Worm (Caenorhabditis elegans): ENCODE data around the gene wdr-37.

Gene wdr-37

DNA sequence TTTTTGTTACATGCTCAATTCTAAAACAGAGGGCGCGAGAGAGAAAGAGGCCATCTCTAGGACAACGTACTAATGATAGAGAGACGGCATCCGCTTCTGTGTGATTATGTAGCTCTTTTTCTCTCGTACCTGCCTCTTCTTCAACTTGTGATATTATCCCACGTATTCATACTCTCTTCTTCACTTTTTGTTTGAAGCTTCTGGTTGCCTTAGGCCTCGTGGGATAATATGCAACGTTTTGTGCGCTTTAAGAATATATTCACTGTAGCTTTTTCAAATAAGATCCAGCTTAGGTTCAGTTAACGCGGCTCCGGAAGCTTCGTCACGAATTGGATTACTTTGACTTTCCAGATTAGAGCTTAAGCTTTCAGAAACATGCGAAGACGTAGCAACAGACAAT, 17.1 kb downstream of the wdr-37 start, which contains the start of the genes F56D2.8 and uev-2:
TSS of gene F56D2.8 (minus strand) at position 101 of the 400 bp plus-strand sequence.
TSS of gene uev-2 (plus strand) at position 360 of the 400 bp plus-strand sequence.
- TF ChIP-seq saeg-2 (GFP tag; IDR thresholded peaks at IDR 0.05): no peak
- TF ChIP-seq unc-39 (tag; optimal IDR thresholded peaks at IDR 0.05): no peak
- TF ChIP-seq hlh-11 (tag; optimal IDR thresholded peaks at IDR 0.05): no peak

- TF ChIP-seq daf-12 (tag; optimal IDR thresholded peaks at IDR 0.05): no peak
- peak in 1 of 2 experiments; percentile 29 for TF ChIP-seq unc-62 (GFP tag; optimal IDR thresholded peaks at IDR 0.05 in 1 of 2)
- no peak for TF ChIP-seq unc-62 (tag; optimal IDR thresholded peaks at IDR 0.05)
- peak; percentile 96 for TF ChIP-seq ztf-7 (tag; optimal IDR thresholded peaks at IDR 0.05)
- no peak for TF ChIP-seq hlh-30 (tag; optimal IDR thresholded peaks at IDR 0.05; ENCODE audit: insufficient read depth)
- no peak for TF ChIP-seq mep-1 (tag; optimal IDR thresholded peaks at IDR 0.05)
- TF ChIP-seq spr-1 (tag; optimal IDR thresholded peaks at IDR 0.05): no peak
- no peak for TF ChIP-seq lin-1 (GFP tag; IDR thresholded peaks at IDR 0.05)
- peak in 1 of 2 experiments; percentile 5 for TF ChIP-seq lsy-2 (tag; optimal IDR thresholded peaks at IDR 0.05)
- no peak for TF ChIP-seq daf-19 (GFP tag; conservative IDR thresholded peaks at IDR 0.05)
- TF ChIP-seq unc-39 (tag; optimal IDR thresholded peaks at IDR 0.05): no peak
- TF ChIP-seq zip-2 (tag; optimal IDR thresholded peaks at IDR 0.05): peak; percentile 98
- TF ChIP-seq nhr-42 (GFP tag; IDR thresholded peaks at IDR 0.05): no peak
Observed at ce11 chrIII:5581049-5581448, 18.8 kb downstream of the wdr-37 start, which contains the start of gene F56D2.5. F56D2.5 (minus strand) TSS chrIII:5581419.

DNA sequence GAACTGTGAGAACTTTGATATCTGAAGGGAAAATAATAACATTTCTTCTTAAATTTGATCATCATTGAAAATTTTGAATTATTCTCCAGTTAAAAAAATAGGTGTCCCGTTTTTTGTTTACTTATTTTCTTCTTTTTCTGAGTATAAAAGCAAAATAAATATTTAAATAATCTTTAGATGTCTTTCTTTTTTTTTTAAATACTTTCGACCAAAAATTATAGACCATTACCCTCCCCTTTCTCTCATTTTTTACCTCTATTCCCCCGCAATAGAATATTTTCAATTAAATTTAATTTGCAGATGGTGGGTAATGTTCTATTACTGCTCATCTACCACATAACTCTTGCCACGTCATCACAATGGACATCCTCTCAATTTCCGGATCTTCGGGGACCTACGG, 26.2 kb downstream of the wdr-37 start, which contains the start of gene molo-1:
TSS of gene molo-1 (plus strand) at position 301 of the 400 bp plus-strand sequence.
- TF ChIP-seq ZK546.5 (tag; optimal IDR thresholded peaks at IDR 0.05) (no peak), sdz-12 (GFP tag; optimal IDR thresholded peaks at IDR 0.05) (no peak), ceh-20 (GFP tag; IDR thresholded peaks at IDR 0.05) (no peak), mxl-2 (GFP tag; conservative IDR thresholded peaks at IDR 0.05) (no peak), Y105C5A.15 (GFP tag; IDR thresholded peaks at IDR 0.05) (no peak), T20F7.1 (GFP tag; optimal IDR thresholded peaks at IDR 0.05) (no peak), daf-12 (tag; optimal IDR thresholded peaks at IDR 0.05) (no peak), nhr-111 (GFP tag; optimal IDR thresholded peaks at IDR 0.05) (no peak), arid-1 (GFP tag; conservative IDR thresholded peaks at IDR 0.05) (no peak), hlh-30 (tag; optimal IDR thresholded peaks at IDR 0.05; ENCODE audit: insufficient read depth) (no peak), lin-39 (tag; optimal IDR thresholded peaks at IDR 0.05) (no peak), madf-9 (GFP tag; conservative IDR thresholded peaks at IDR 0.05) (no peak), pha-4 (GFP tag; IDR thresholded peaks at IDR 0.05) (no peak), pha-4 (tag; optimal IDR thresholded peaks at IDR 0.05) (no peak)

- TF ChIP-seq mes-2 (tag; optimal IDR thresholded peaks at IDR 0.05; ENCODE audit: poor library complexity, severe bottlenecking) (no peak), hlh-30 (tag; optimal IDR thresholded peaks at IDR 0.05; ENCODE audit: insufficient read depth) (peak; percentile 52), pqm-1 (tag; optimal IDR thresholded peaks at IDR 0.05) (no peak), aha-1 (tag) (peak; percentile 57)
Observed at ce11 chrIII:5572806-5573205, 27.1 kb downstream of the wdr-37 start.

DNA sequence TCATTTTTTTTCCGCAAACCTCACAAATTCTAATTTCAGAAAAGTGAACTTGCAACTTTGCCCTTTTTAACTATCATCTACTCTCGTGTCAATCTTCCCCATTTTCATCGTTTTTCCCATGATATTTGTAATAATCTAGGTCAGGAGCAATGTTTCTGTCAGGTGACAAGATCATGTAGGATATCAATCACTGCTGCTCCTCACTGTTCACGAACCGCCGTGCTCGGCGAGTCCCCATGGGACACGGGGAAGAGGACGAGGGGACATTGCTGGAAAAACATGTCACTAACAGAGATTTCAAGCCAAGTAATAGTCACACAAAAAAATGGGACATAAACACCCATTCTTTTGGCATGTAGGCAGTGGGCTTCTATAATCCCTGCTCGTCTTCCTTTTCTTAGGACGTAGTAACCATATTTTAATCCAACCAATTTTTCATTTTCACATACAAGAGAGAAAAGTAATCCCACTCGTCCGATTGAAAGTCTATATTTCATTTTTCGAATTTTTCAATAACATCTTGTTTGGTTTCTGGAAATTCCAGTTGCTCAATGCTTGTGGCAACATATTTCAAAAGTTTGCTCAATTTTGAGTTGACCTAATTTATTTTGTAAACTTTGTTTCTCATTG, 28.9 kb downstream of the wdr-37 start:
- TF ChIP-seq hlh-30 (tag; optimal IDR thresholded peaks at IDR 0.05; ENCODE audit: insufficient read depth) (peak; percentile 10), hmg-1.1 (GFP tag; IDR thresholded peaks at IDR 0.05) (no peak), ctbp-1 (GFP tag; IDR thresholded peaks at IDR 0.05) (no peak), ceh-20 (GFP tag; IDR thresholded peaks at IDR 0.05) (peak; percentile 48; the same call in 1 of the 2 replicates), unc-62 (GFP tag; optimal IDR thresholded peaks at IDR 0.05 in 1 of 2) (peak in 1 of 2 experiments; percentile 86), unc-62 (tag; optimal IDR thresholded peaks at IDR 0.05) (no peak)
